Fruit fly (Drosophila melanogaster): Measurements from ENCODE around the gene RpL34a.

Gene RpL34a

dm6 chr3R:26055214-26055632, 3.8 kb downstream of the RpL34a start, which contains the start of gene Cmpk (continued):
- TF ChIP-seq CG8281 (tag; optimal IDR thresholded peaks at IDR 0.05), result peak; percentile 14
- TF ChIP-seq CG7556 (GFP tag; optimal IDR thresholded peaks at IDR 0.05), result peak; percentile 2
- peak; percentile 82 for TF ChIP-seq dysf (GFP tag; IDR thresholded peaks at IDR 0.05)
- no peak for TF ChIP-seq pnt (GFP tag; optimal IDR thresholded peaks at IDR 0.05)
- TF ChIP-seq CG34422 (GFP tag; IDR thresholded peaks at IDR 0.05), result peak; percentile 87; the same call in 2 of the 3 replicates
- peak; percentile 41 for TF ChIP-seq CG9797 (GFP tag; optimal IDR thresholded peaks at IDR 0.05)
- peak; percentile 90 for TF ChIP-seq CG12659 (GFP tag; optimal IDR thresholded peaks at IDR 0.05)
- peak; percentile 39 for TF ChIP-seq CG7786 (GFP tag; optimal IDR thresholded peaks at IDR 0.05)
- peak; percentile 34 for TF ChIP-seq Usf (GFP tag; optimal IDR thresholded peaks at IDR 0.05)
- TF ChIP-seq CG7987 (GFP tag; optimal IDR thresholded peaks at IDR 0.05), result peak; percentile 90
- 0 out of 2 replicates have a peak, but pooled peaks have one; percentile 34 for TF ChIP-seq Ptx1 (GFP tag; IDR thresholded peaks at IDR 0.05)
- 0 out of 2 replicates have a peak, but pooled peaks have one; percentile 10 for TF ChIP-seq CG10959 (GFP tag; IDR thresholded peaks at IDR 0.05)
- peak; percentile 47 for TF ChIP-seq CG1024 (GFP tag; IDR thresholded peaks at IDR 0.05)
- TF ChIP-seq CG3847 (GFP tag; IDR thresholded peaks at IDR 0.05), result 0 out of 2 replicates have a peak, but pooled peaks have one; percentile 52
- no peak for TF ChIP-seq CG17612 (GFP tag; IDR thresholded peaks at IDR 0.05)
- TF ChIP-seq CG2875 (GFP tag; optimal IDR thresholded peaks at IDR 0.05), result peak; percentile 74
- TF ChIP-seq CG3726 (GFP tag; IDR thresholded peaks at IDR 0.05), result no peak
- no peak for TF ChIP-seq Doc2 (GFP tag; IDR thresholded peaks at IDR 0.05)
- TF ChIP-seq CG2889 (GFP tag; IDR thresholded peaks at IDR 0.05), result no peak
- peak; percentile 27; the same call in 1 of the 2 replicates for TF ChIP-seq hbn (GFP tag; IDR thresholded peaks at IDR 0.05; ENCODE audit: partially characterized antibody)
- peak; percentile 95 for TF ChIP-seq ci (GFP tag; IDR thresholded peaks at IDR 0.05)
- peak; percentile 40 for TF ChIP-seq sna (GFP tag; IDR thresholded peaks at IDR 0.05; ENCODE audit: partially characterized antibody)
- TF ChIP-seq CG10366 (GFP tag; IDR thresholded peaks at IDR 0.05), result peak; percentile 59
- TF ChIP-seq Atf3 (GFP tag; optimal IDR thresholded peaks at IDR 0.05), result peak; percentile 67
- TF ChIP-seq corto (GFP tag; optimal IDR thresholded peaks at IDR 0.05), result peak; percentile 80
- TF ChIP-seq hth (optimal IDR thresholded peaks at IDR 0.05), result no peak
- peak; percentile 3 for TF ChIP-seq gcm2 (GFP tag; optimal IDR thresholded peaks at IDR 0.05)
- TF ChIP-seq fd102C (GFP tag; optimal IDR thresholded peaks at IDR 0.05), result peak; percentile 53
- TF ChIP-seq ase (GFP tag; IDR thresholded peaks at IDR 0.05), result peak; percentile 43; the same call in 2 of the 3 replicates
- peak; percentile 14 for TF ChIP-seq chn (GFP tag; optimal IDR thresholded peaks at IDR 0.05)
- no peak for TF ChIP-seq CG13894 (tag; optimal IDR thresholded peaks at IDR 0.05)
- TF ChIP-seq CG3995 (GFP tag; optimal IDR thresholded peaks at IDR 0.05), result peak; percentile 37
- TF ChIP-seq gfzf (GFP tag; optimal IDR thresholded peaks at IDR 0.05), result peak; percentile 2
- TF ChIP-seq CG12104 (GFP tag; optimal IDR thresholded peaks at IDR 0.05), result peak; percentile 44
- TF ChIP-seq jing (GFP tag; optimal IDR thresholded peaks at IDR 0.05), result no peak
- peak; percentile 43 for TF ChIP-seq ash1 (GFP tag; optimal IDR thresholded peaks at IDR 0.05)
- no peak for TF ChIP-seq CG30020 (tag; optimal IDR thresholded peaks at IDR 0.05)
- TF ChIP-seq Sox102F (GFP tag; optimal IDR thresholded peaks at IDR 0.05), result no peak
- TF ChIP-seq CG34224 (GFP tag; IDR thresholded peaks at IDR 0.05; ENCODE audit: partially characterized antibody), result peak; percentile 40; the same call in 1 of the 3 replicates
- no peak for TF ChIP-seq sima (GFP tag; optimal IDR thresholded peaks at IDR 0.05)
- no peak for TF ChIP-seq CG7963 (GFP tag; IDR thresholded peaks at IDR 0.05; ENCODE audit: partially characterized antibody)
- peak; percentile 17 for TF ChIP-seq Chrac-16 (GFP tag; optimal IDR thresholded peaks at IDR 0.05)
- TF ChIP-seq nau (GFP tag; optimal IDR thresholded peaks at IDR 0.05), result no peak
- TF ChIP-seq crp (GFP tag; optimal IDR thresholded peaks at IDR 0.05), result peak; percentile 18 to 89
- no peak for TF ChIP-seq CG31388 (GFP tag; optimal IDR thresholded peaks at IDR 0.05)
- peak; percentile 42 for TF ChIP-seq her (GFP tag; optimal IDR thresholded peaks at IDR 0.05)
- no peak; the same call in 2 of the 3 replicates for TF ChIP-seq tgo (GFP tag; IDR thresholded peaks at IDR 0.05)
- TF ChIP-seq ranshi (GFP tag; IDR thresholded peaks at IDR 0.05), result peak; percentile 46; the same call in 1 of the 2 replicates
- TF ChIP-seq CG12744 (GFP tag; optimal IDR thresholded peaks at IDR 0.05), result no peak
- TF ChIP-seq CG8944 (GFP tag; optimal IDR thresholded peaks at IDR 0.05), result peak; percentile 40
- peak; percentile 55 for TF ChIP-seq CTCF (GFP tag; optimal IDR thresholded peaks at IDR 0.05)
